Worm (Caenorhabditis elegans) whole organism, mixed stage, embryonic: ENCODE data around the gene oac-50.

Experiments
- M03D4.4 ChIP-seq: sonication (generic microtip); optimal IDR thresholded peaks from 2 replicates; lab custom pipeline; 2017; ENCODE audit warnings: mild to moderate bottlenecking, missing genetic modification characterization, missing compliant biosample characterization
- bed-3 ChIP-seq: fragments of 200-800 bp; sonication (Bioruptor generic); optimal IDR thresholded peaks from 3 replicates; lab custom pipeline; 2018; ENCODE audit warnings: mild to moderate bottlenecking, missing genetic modification characterization, moderate library complexity, missing compliant biosample characterization
- blmp-1 ChIP-seq: fragments of 150-350 bp; optimal IDR thresholded peaks from 2 replicates; lab custom pipeline; 2014; ENCODE audit warnings: missing biosample characterization, missing genetic modification characterization
- ceh-39 ChIP-seq: fragments of 150-350 bp; optimal IDR thresholded peaks from 2 replicates; lab custom pipeline; 2014; ENCODE audit warnings: missing biosample characterization, missing genetic modification characterization
- ceh-43 ChIP-seq: fragments of 200-800 bp; sonication (Bioruptor generic); optimal IDR thresholded peaks from 2 replicates; lab custom pipeline; 2018; ENCODE audit warnings: mild to moderate bottlenecking, missing genetic modification characterization, moderate library complexity, missing compliant biosample characterization
- ceh-83 ChIP-seq: fragments of 200-800 bp; sonication (Bioruptor generic); optimal IDR thresholded peaks from 2 replicates; lab custom pipeline; 2018; ENCODE audit warnings: mild to moderate bottlenecking, missing genetic modification characterization, missing compliant biosample characterization
- ces-1 ChIP-seq: fragments of 150-350 bp; optimal IDR thresholded peaks from 2 replicates; lab custom pipeline; 2014; ENCODE audit warnings: missing biosample characterization, missing genetic modification reagents, missing genetic modification characterization
- cnd-1 ChIP-seq: fragments of 200-800 bp; sonication (Bioruptor generic); optimal IDR thresholded peaks from 2 replicates; lab custom pipeline; 2018; ENCODE audit warnings: mild to moderate bottlenecking, missing genetic modification characterization, missing compliant biosample characterization
- drap-1 ChIP-seq: fragments of 200-800 bp; sonication (Bioruptor generic); optimal IDR thresholded peaks from 3 replicates; lab custom pipeline; 2018; ENCODE audit warnings: mild to moderate bottlenecking, missing genetic modification characterization, missing compliant biosample characterization
- elt-1 ChIP-seq: sonication (generic microtip); optimal IDR thresholded peaks from 2 replicates; lab custom pipeline; 2017; ENCODE audit warnings: missing genetic modification characterization, mild to moderate bottlenecking, missing compliant biosample characterization, antibody characterized with exemption, moderate library complexity, borderline replicate concordance; ENCODE audit not compliant: insufficient read depth
- elt-3 ChIP-seq: fragments of 150-350 bp; optimal IDR thresholded peaks from 2 replicates; lab custom pipeline; 2014; ENCODE audit warnings: missing biosample characterization, missing genetic modification characterization
- flh-1 ChIP-seq: fragments of 200-800 bp; sonication (Bioruptor generic); optimal IDR thresholded peaks from 2 replicates; lab custom pipeline; 2018; ENCODE audit warnings: mild to moderate bottlenecking, missing genetic modification characterization, moderate library complexity, missing compliant biosample characterization
- ham-2 ChIP-seq: fragments of 200-800 bp; sonication (Bioruptor generic); optimal IDR thresholded peaks from 2 replicates; lab custom pipeline; 2018; ENCODE audit warnings: mild to moderate bottlenecking, missing genetic modification characterization, missing compliant biosample characterization
- hlh-1 ChIP-seq: fragments of 150-350 bp; optimal IDR thresholded peaks from 2 replicates; lab custom pipeline; 2014; ENCODE audit warnings: missing biosample characterization, missing genetic modification reagents, missing genetic modification characterization
- lin-13 ChIP-seq: fragments of 150-350 bp; optimal IDR thresholded peaks from 2 replicates; lab custom pipeline; 2014; ENCODE audit warnings: missing biosample characterization, missing genetic modification characterization
- lin-32 ChIP-seq: fragments of 200-800 bp; sonication (Bioruptor generic); optimal IDR thresholded peaks from 2 replicates; lab custom pipeline; 2018; ENCODE audit warnings: mild to moderate bottlenecking, missing genetic modification characterization, missing compliant biosample characterization
- lsy-2 ChIP-seq: fragments of 150-350 bp; optimal IDR thresholded peaks from 2 replicates; lab custom pipeline; 2014; ENCODE audit warnings: missing biosample characterization, missing genetic modification characterization
- mab-5 ChIP-seq: fragments of 150-350 bp; optimal IDR thresholded peaks from 2 replicates; lab custom pipeline; 2014; ENCODE audit warnings: missing biosample characterization, missing genetic modification characterization
- mep-1 ChIP-seq: fragments of 150-350 bp; optimal IDR thresholded peaks from 2 replicates; lab custom pipeline; 2017; ENCODE audit warnings: missing biosample characterization, missing genetic modification reagents, missing genetic modification characterization, inconsistent platforms
- mls-2 ChIP-seq: sonication (generic microtip); optimal IDR thresholded peaks from 2 replicates; lab custom pipeline; 2016; ENCODE audit warnings: mild to moderate bottlenecking, missing genetic modification characterization, moderate library complexity, missing compliant biosample characterization
- nhr-12 ChIP-seq: fragments of 150-350 bp; optimal IDR thresholded peaks from 2 replicates; lab custom pipeline; 2014; ENCODE audit warnings: missing biosample characterization, missing genetic modification characterization
- nhr-2 ChIP-seq: fragments of 150-350 bp; optimal IDR thresholded peaks from 2 replicates; lab custom pipeline; 2014; ENCODE audit warnings: missing biosample characterization, missing genetic modification characterization
- nhr-237 ChIP-seq: fragments of 150-350 bp; optimal IDR thresholded peaks from 2 replicates; lab custom pipeline; 2014; ENCODE audit warnings: missing biosample characterization, missing genetic modification characterization
- nhr-28 ChIP-seq: fragments of 150-350 bp; optimal IDR thresholded peaks from 2 replicates; lab custom pipeline; 2014; ENCODE audit warnings: missing biosample characterization, missing genetic modification characterization
- nhr-76 ChIP-seq: sonication (generic microtip); optimal IDR thresholded peaks from 2 replicates; lab custom pipeline; 2017; ENCODE audit warnings: missing biosample characterization, missing genetic modification characterization
- pha-4 ChIP-seq: fragments of 150-350 bp; optimal IDR thresholded peaks from 2 replicates; lab custom pipeline; 2018; ENCODE audit warnings: missing biosample characterization, missing genetic modification reagents, missing genetic modification characterization
- sem-2 ChIP-seq: fragments of 200-800 bp; sonication (Bioruptor generic); optimal IDR thresholded peaks from 2 replicates; lab custom pipeline; 2018; ENCODE audit warnings: mild to moderate bottlenecking, missing genetic modification characterization, missing compliant biosample characterization
- snpc-4 ChIP-seq: fragments of 150-350 bp; optimal IDR thresholded peaks from 2 replicates; lab custom pipeline; 2014; ENCODE audit warnings: missing biosample characterization, missing genetic modification characterization
- sptf-1 ChIP-seq: sonication (generic microtip); optimal IDR thresholded peaks from 2 replicates; lab custom pipeline; 2017; ENCODE audit warnings: mild to moderate bottlenecking, missing genetic modification characterization, moderate library complexity, missing compliant biosample characterization
- tbx-8 ChIP-seq: fragments of 200-800 bp; sonication (Bioruptor generic); optimal IDR thresholded peaks from 2 replicates; lab custom pipeline; 2018; ENCODE audit warnings: mild to moderate bottlenecking, missing genetic modification characterization, moderate library complexity, missing compliant biosample characterization
- unc-120 ChIP-seq: sonication (generic microtip); optimal IDR thresholded peaks from 2 replicates; lab custom pipeline; 2017; ENCODE audit warnings: missing genetic modification characterization, missing compliant biosample characterization; ENCODE audit not compliant: poor library complexity, severe bottlenecking
- unc-39 ChIP-seq: fragments of 150-350 bp; optimal IDR thresholded peaks from 2 replicates; lab custom pipeline; 2014; ENCODE audit warnings: missing biosample characterization, missing genetic modification characterization
- unc-62 ChIP-seq: fragments of 150-350 bp; optimal IDR thresholded peaks from 2 replicates; lab custom pipeline; 2014; ENCODE audit warnings: missing biosample characterization, missing genetic modification reagents, missing genetic modification characterization
- zip-8 ChIP-seq: fragments of 150-350 bp; optimal IDR thresholded peaks from 2 replicates; lab custom pipeline; 2014; ENCODE audit warnings: missing biosample characterization, missing genetic modification characterization
- ztf-11 ChIP-seq: fragments of 150-350 bp; optimal IDR thresholded peaks from 2 replicates; lab custom pipeline; 2014; ENCODE audit warnings: missing biosample characterization, missing genetic modification characterization

The oac-50 gene

DNA sequence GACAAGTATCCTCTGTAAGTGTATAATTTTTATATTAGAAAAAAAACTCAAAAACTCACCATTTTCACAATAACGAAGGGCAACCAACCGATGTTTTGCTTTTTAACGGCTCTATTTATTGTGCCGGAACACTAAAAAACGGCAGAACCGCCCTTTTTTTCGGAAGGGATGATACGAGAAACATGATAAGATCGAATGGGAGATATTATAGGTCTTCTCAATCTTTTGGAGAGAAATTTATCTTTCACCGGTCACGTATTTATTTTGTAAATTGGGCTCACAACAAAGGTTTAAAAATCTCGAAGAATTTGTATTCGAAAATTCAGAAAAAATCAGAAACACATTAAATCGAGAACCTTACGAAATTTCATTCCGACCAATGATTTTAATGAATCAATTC, 18.6 kb downstream of the oac-50 start, which contains the start of gene swm-1:
Gene swm-1, minus strand, starts transcription at position 101 of the 400 bp plus-strand sequence.
- no peak for TF ChIP-seq elt-1 (tag; lab: Kevin White, UChicago)
- TF ChIP-seq nhr-76: no peak
- no peak for TF ChIP-seq unc-120
- no peak for TF ChIP-seq mab-5 (tag; lab: Kevin White, UChicago)
- TF ChIP-seq lin-32 (GFP tag; lab: Kevin White, UChicago): no peak
- no peak for TF ChIP-seq ztf-11 (tag; lab: Kevin White, UChicago)
- no peak for TF ChIP-seq snpc-4
- TF ChIP-seq drap-1 (GFP tag; lab: Kevin White, UChicago): no peak
- no peak for TF ChIP-seq hlh-1
- no peak for TF ChIP-seq ces-1 (GFP tag; lab: Kevin White, UChicago)
- TF ChIP-seq sem-2 (GFP tag; lab: Kevin White, UChicago): no peak
- no peak for TF ChIP-seq cnd-1 (tag; lab: Kevin White, UChicago)
- no peak for TF ChIP-seq nhr-2 (tag; lab: Kevin White, UChicago)
- TF ChIP-seq lsy-2: no peak
- TF ChIP-seq unc-39: no peak
- TF ChIP-seq ceh-39: no peak
- TF ChIP-seq nhr-28 (tag; lab: Kevin White, UChicago): no peak
- TF ChIP-seq, all 35 proteins: peak for 0

DNA sequence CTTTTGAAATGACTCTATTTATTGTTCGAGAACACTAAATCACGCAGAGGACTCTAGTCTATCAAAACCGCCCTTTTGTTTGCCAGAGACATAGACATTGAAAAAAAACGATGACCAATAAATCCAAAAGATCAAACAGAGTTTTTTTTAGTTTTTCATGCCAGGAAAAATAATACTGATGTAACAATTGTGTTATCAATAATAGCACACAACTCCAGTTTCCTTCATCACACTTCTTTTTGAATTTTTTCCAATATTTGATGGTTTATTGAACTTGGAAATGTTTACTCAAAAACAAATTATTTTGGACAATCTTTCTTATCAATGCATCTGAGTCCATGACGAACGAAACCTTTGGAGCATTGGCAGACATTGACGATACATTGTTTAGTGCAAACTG, 19.4 kb downstream of the oac-50 start, which contains the start of gene C25E10.8:
Gene C25E10.8, minus strand, starts transcription at position 101 of the 400 bp plus-strand sequence.
- TF ChIP-seq drap-1 (GFP tag; lab: Kevin White, UChicago) (no peak), cnd-1 (tag; lab: Kevin White, UChicago) (no peak), mls-2 (tag; lab: Kevin White, UChicago) (no peak), ceh-43 (GFP tag; lab: Kevin White, UChicago) (no peak), ces-1 (GFP tag; lab: Kevin White, UChicago) (no peak), mab-5 (tag; lab: Kevin White, UChicago) (no peak), nhr-237 (tag; lab: Kevin White, UChicago) (no peak), tbx-8 (no peak), snpc-4 (no peak), unc-120 (no peak), sptf-1 (no peak), bed-3 (GFP tag; lab: Kevin White, UChicago) (no peak), ztf-11 (tag; lab: Kevin White, UChicago) (no peak), lsy-2 (no peak), elt-1 (tag; lab: Kevin White, UChicago) (no peak), lin-32 (GFP tag; lab: Kevin White, UChicago) (no peak), mep-1 (tag; lab: Kevin White, UChicago) (no peak), sem-2 (GFP tag; lab: Kevin White, UChicago) (no peak), flh-1 (GFP tag; lab: Kevin White, UChicago) (no peak)

DNA sequence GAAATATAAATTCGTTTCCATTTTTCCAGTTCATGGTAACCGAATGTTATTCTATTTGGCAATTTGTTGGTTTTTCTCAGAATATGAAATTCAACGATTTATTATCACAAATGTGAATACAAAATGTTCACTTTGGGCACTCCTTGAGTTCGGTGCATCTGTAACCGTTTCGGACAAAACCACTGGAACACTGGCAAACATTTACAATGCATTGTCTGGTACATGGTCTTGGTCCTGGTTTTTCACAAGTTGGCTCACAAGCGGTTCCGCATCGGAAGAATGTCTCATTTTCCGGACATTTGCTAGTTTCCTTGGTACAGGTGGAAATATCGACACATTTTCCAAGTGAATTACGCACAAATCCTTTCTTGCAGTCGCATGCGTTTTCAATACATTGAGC, 20.1 kb downstream of the oac-50 start:
- TF ChIP-seq unc-120: no peak
- TF ChIP-seq pha-4 (tag; lab: Kevin White, UChicago): no peak
- TF ChIP-seq mls-2 (tag; lab: Kevin White, UChicago): no peak
- no peak for TF ChIP-seq zip-8 (tag; lab: Kevin White, UChicago)
- no peak for TF ChIP-seq drap-1 (GFP tag; lab: Kevin White, UChicago)
- TF ChIP-seq M03D4.4 (tag; lab: Kevin White, UChicago): no peak
- no peak for TF ChIP-seq hlh-1
- no peak for TF ChIP-seq nhr-28 (tag; lab: Kevin White, UChicago)
- no peak for TF ChIP-seq cnd-1 (tag; lab: Kevin White, UChicago)
- TF ChIP-seq bed-3 (GFP tag; lab: Kevin White, UChicago): no peak
- no peak for TF ChIP-seq unc-62 (GFP tag; lab: Kevin White, UChicago)
- no peak for TF ChIP-seq ceh-43 (GFP tag; lab: Kevin White, UChicago)
- TF ChIP-seq elt-1 (tag; lab: Kevin White, UChicago): no peak
- TF ChIP-seq blmp-1 (tag; lab: Kevin White, UChicago): no peak
- TF ChIP-seq ham-2: no peak

DNA sequence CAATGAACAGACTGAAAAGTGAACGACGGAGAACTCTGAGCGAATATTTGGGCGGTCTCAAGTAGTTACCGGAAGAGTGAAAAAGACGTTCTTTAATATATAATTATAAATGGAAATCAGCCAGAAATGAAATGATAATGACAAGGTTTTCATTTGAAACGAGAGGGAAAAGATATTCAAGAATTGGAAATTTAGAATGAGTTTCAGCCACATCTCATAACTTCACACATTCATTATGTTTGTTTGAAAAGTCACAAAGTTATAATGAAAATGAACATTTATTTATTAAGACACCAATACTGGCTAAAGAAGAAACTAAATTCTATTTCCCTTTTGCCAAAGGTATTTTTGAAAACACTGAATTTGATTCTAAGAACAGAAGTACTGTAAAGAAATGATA, 22.2 kb downstream of the oac-50 start, which contains the start of gene C25E10.7:
Gene C25E10.7, minus strand, starts transcription at position 101 of the 400 bp plus-strand sequence.
- TF ChIP-seq ceh-43 (GFP tag; lab: Kevin White, UChicago): no peak
- TF ChIP-seq sptf-1: no peak

DNA sequence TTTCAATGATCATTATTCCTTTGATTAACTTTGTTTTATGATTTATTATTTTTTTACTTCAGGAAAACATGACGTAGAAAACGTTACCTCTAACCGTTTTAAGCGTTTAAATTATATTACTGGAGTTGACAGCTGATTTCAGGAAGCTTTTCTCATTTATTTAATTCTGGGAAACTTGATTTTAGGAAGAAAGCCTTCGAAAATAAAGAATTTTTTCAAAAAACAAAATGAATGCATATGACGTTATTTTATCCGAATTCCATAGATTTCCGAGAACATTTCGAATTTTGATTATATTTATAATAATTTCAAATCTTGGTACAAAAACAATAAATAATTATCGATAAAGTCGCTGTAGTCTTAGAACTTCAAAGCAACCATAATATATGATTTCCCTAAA, 24.1 kb downstream of the oac-50 start:
- TF ChIP-seq blmp-1 (tag; lab: Kevin White, UChicago): no peak
- no peak for TF ChIP-seq M03D4.4 (tag; lab: Kevin White, UChicago)
- no peak for TF ChIP-seq unc-62 (GFP tag; lab: Kevin White, UChicago)
- TF ChIP-seq nhr-12 (tag; lab: Kevin White, UChicago): no peak
- no peak for TF ChIP-seq elt-1 (tag; lab: Kevin White, UChicago)
- no peak for TF ChIP-seq hlh-1
- TF ChIP-seq elt-3 (tag; lab: Kevin White, UChicago): no peak
- TF ChIP-seq cnd-1 (tag; lab: Kevin White, UChicago): no peak
- no peak for TF ChIP-seq sem-2 (GFP tag; lab: Kevin White, UChicago)
- no peak for TF ChIP-seq mab-5 (tag; lab: Kevin White, UChicago)
- TF ChIP-seq zip-8 (tag; lab: Kevin White, UChicago): no peak
- no peak for TF ChIP-seq nhr-28 (tag; lab: Kevin White, UChicago)
- TF ChIP-seq lin-13: no peak
- no peak for TF ChIP-seq mls-2 (tag; lab: Kevin White, UChicago)
- no peak for TF ChIP-seq nhr-2 (tag; lab: Kevin White, UChicago)
- TF ChIP-seq ceh-83 (GFP tag; lab: Kevin White, UChicago): no peak
- no peak for TF ChIP-seq unc-120
- TF ChIP-seq flh-1 (GFP tag; lab: Kevin White, UChicago): no peak
- no peak for TF ChIP-seq drap-1 (GFP tag; lab: Kevin White, UChicago)
